Worm (Caenorhabditis elegans) whole organism, L3 larva: Measurements from ENCODE around the gene D1086.3.

Experiments used
- R02D3.7 ChIP-seq: fragments of 150-350 bp; optimal IDR thresholded peaks from 2 replicates; lab custom pipeline; 2014; ENCODE audit warnings: missing biosample characterization, missing genetic modification characterization
- ZK546.5 ChIP-seq: sonication (generic microtip); optimal IDR thresholded peaks from 2 replicates; lab custom pipeline; 2017; ENCODE audit warnings: missing biosample characterization, missing genetic modification characterization
- ama-1 ChIP-seq: fragments of 150-350 bp; optimal IDR thresholded peaks from 2 replicates; lab custom pipeline; 2018
- ceh-16 ChIP-seq: sonication (generic microtip); optimal IDR thresholded peaks from 2 replicates; lab custom pipeline; 2017; ENCODE audit warnings: missing biosample characterization, missing genetic modification characterization
- ceh-9 ChIP-seq: sonication (generic microtip); optimal IDR thresholded peaks from 2 replicates; lab custom pipeline; 2018; ENCODE audit warnings: missing biosample characterization, missing genetic modification characterization
- egl-27 ChIP-seq: sonication (generic microtip); optimal IDR thresholded peaks from 4 replicates; lab custom pipeline; 2017; ENCODE audit warnings: missing biosample characterization, missing genetic modification reagents, missing genetic modification characterization
- elt-2 ChIP-seq: sonication (generic microtip); optimal IDR thresholded peaks from 2 replicates; lab custom pipeline; 2016; ENCODE audit warnings: missing genetic modification reagents, mild to moderate bottlenecking, missing genetic modification characterization, missing compliant biosample characterization
- jun-1 ChIP-seq: fragments of 150-350 bp; optimal IDR thresholded peaks from 2 replicates; lab custom pipeline; 2014; ENCODE audit warnings: missing biosample characterization, missing genetic modification reagents, missing genetic modification characterization
- mdl-1 ChIP-seq: fragments of 150-350 bp; optimal IDR thresholded peaks from 2 replicates; lab custom pipeline; 2014; ENCODE audit warnings: missing biosample characterization, missing genetic modification characterization
- nhr-77 ChIP-seq: fragments of 150-350 bp; optimal IDR thresholded peaks from 2 replicates; lab custom pipeline; 2014; ENCODE audit warnings: missing biosample characterization, missing genetic modification characterization
- unc-62 ChIP-seq: fragments of 150-350 bp; sonication (generic microtip); optimal IDR thresholded peaks from 4 replicates; lab custom pipeline; 2014; ENCODE audit warnings: missing biosample characterization, missing genetic modification reagents, missing genetic modification characterization

DNA sequence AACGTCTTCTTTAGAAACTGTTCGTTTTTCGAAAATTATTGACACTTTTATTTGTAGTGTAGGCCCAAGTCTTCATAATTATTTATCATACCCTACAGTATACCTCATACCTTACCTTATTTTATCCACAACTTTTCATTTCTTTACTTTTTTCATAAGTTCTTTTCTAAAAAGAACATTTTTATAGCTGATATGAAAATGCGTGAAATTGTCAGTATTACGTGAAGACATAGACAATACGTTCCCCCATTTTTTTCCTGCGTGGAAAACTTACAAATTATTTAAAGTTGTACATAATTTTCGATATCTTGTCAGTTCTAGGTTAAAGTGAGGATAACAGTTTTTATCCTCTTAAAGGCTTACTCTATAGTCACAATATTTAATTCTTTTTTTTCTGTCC is 22.7 kb upstream of the D1086.3 start:
- TF ChIP-seq mdl-1 (tag; lab: Kevin White, UChicago) (no peak), ama-1 (lab: Kevin White, UChicago) (no peak), egl-27 (no peak), ZK546.5 (no peak), unc-62 (GFP tag; lab: Kevin White, UChicago) (no peak), ceh-16 (tag; lab: Kevin White, UChicago) (no peak), ceh-9 (no peak), R02D3.7 (no peak), nhr-77 (no peak), jun-1 (tag; lab: Kevin White, UChicago) (no peak), elt-2 (tag; lab: Kevin White, UChicago) (no peak)
